Worm (Caenorhabditis elegans) whole organism, young adult: ENCODE data around the gene lin-18.
A peak's percentile ranks its signal among the peaks of the same experiment; 100 is the strongest.

Experiments used
- B0019.2 ChIP-seq: fragments of 200-800 bp; sonication (Bioruptor generic); conservative IDR thresholded peaks from 2 replicates; pipeline ENCODE4 v1.3.6; 2022; ENCODE audit warnings: missing genetic modification reagents, missing genetic modification characterization, missing compliant biosample characterization
- B0336.3 ChIP-seq: fragments of 200-800 bp; sonication (Bioruptor generic); IDR thresholded peaks from 2 replicates; pipeline ENCODE4 v1.3.6; 2022; ENCODE audit warnings: missing genetic modification characterization, missing compliant biosample characterization
- D2030.7 ChIP-seq: fragments of 200-800 bp; sonication (Bioruptor generic); IDR thresholded peaks from 2 replicates; pipeline ENCODE4 v1.3.6; 2022; ENCODE audit warnings: missing genetic modification reagents, missing genetic modification characterization, missing compliant biosample characterization
- F22D6.2 ChIP-seq: sonication (generic microtip); optimal IDR thresholded peaks from 2 replicates; lab custom pipeline; 2016; ENCODE audit warnings: mild to moderate bottlenecking, missing genetic modification characterization, missing compliant biosample characterization
- F37B4.10 ChIP-seq: fragments of 200-800 bp; sonication (Bioruptor generic); IDR thresholded peaks from 2 replicates; pipeline ENCODE4 v1.3.6; 2022; ENCODE audit warnings: missing genetic modification characterization, missing compliant biosample characterization
- F39B2.1 ChIP-seq: fragments of 200-800 bp; sonication (Bioruptor generic); IDR thresholded peaks from 2 replicates; pipeline ENCODE4 v1.3.6; 2022; ENCODE audit warnings: missing genetic modification reagents, missing genetic modification characterization, missing compliant biosample characterization
- F52B5.7 ChIP-seq: sonication (generic microtip); optimal IDR thresholded peaks from 2 replicates; lab custom pipeline; 2016; ENCODE audit warnings: mild to moderate bottlenecking, missing genetic modification characterization, missing compliant biosample characterization
- T07F8.4 ChIP-seq: sonication (generic microtip); optimal IDR thresholded peaks from 2 replicates; lab custom pipeline; 2016; ENCODE audit warnings: mild to moderate bottlenecking, missing genetic modification characterization, moderate library complexity, missing compliant biosample characterization
- aptf-2 ChIP-seq: fragments of 200-800 bp; sonication (Bioruptor generic); conservative IDR thresholded peaks from 2 replicates; pipeline ENCODE4 v1.3.6; 2022; ENCODE audit warnings: missing genetic modification reagents, missing genetic modification characterization, missing compliant biosample characterization
- atf-7 ChIP-seq: sonication (generic microtip); optimal IDR thresholded peaks from 2 replicates; lab custom pipeline; 2017; ENCODE audit warnings: mild to moderate bottlenecking, missing genetic modification characterization, missing compliant biosample characterization
- attf-3 ChIP-seq: fragments of 200-800 bp; sonication (Bioruptor generic); conservative IDR thresholded peaks from 2 replicates; pipeline ENCODE4 v1.3.6; 2022; ENCODE audit warnings: missing genetic modification reagents, missing genetic modification characterization, missing compliant biosample characterization
- attf-5 ChIP-seq: fragments of 200-800 bp; sonication (Bioruptor generic); optimal IDR thresholded peaks from 2 replicates; lab custom pipeline; 2018; ENCODE audit warnings: mild to moderate bottlenecking, missing genetic modification characterization, missing compliant biosample characterization
- ccch-3 ChIP-seq: fragments of 200-800 bp; sonication (Bioruptor generic); optimal IDR thresholded peaks from 2 replicates; lab custom pipeline; 2018; ENCODE audit warnings: mild to moderate bottlenecking, missing genetic modification characterization, missing compliant biosample characterization
- cebp-1 ChIP-seq, 2 experiments: fragments of 200-800 bp in 1 of 2; sonication (Bioruptor generic) in 1 of 2; sonication (generic microtip) in 1 of 2; IDR thresholded peaks in 1 of 2; optimal IDR thresholded peaks in 1 of 2; 2 replicates each; pipeline versions ENCODE4 v1.3.6 to Lab custom; 2017 to 2022; ENCODE audit warnings: missing compliant biosample characterization in 2 of 2, missing genetic modification characterization in 2 of 2, mild to moderate bottlenecking in 1 of 2, missing genetic modification reagents in 1 of 2, moderate library complexity in 1 of 2
- cebp-2 ChIP-seq: fragments of 200-800 bp; sonication (Bioruptor generic); IDR thresholded peaks from 2 replicates; pipeline ENCODE4 v1.3.6; 2022; ENCODE audit warnings: missing genetic modification characterization, missing compliant biosample characterization
- die-1 ChIP-seq: sonication (generic microtip); optimal IDR thresholded peaks from 2 replicates; lab custom pipeline; 2016; ENCODE audit warnings: missing genotype, mild to moderate bottlenecking, missing genetic modification characterization, missing compliant biosample characterization
- efl-1 ChIP-seq: fragments of 150-350 bp; optimal IDR thresholded peaks from 2 replicates; lab custom pipeline; 2014; ENCODE audit warnings: missing biosample characterization, missing genetic modification reagents, missing genetic modification characterization
- egl-44 ChIP-seq: fragments of 200-800 bp; sonication (Bioruptor generic); IDR thresholded peaks from 2 replicates; pipeline ENCODE4 v1.3.6; 2022; ENCODE audit warnings: missing genetic modification reagents, missing genetic modification characterization, missing compliant biosample characterization
- egrh-3 ChIP-seq: fragments of 200-800 bp; sonication (Bioruptor generic); IDR thresholded peaks from 2 replicates; pipeline ENCODE4 v1.3.6; 2022; ENCODE audit warnings: missing genetic modification reagents, missing genetic modification characterization, missing compliant biosample characterization
- fkh-3 ChIP-seq: sonication (generic microtip); optimal IDR thresholded peaks from 2 replicates; lab custom pipeline; 2016; ENCODE audit warnings: mild to moderate bottlenecking, missing genetic modification characterization, missing compliant biosample characterization
- hmg-20 ChIP-seq: fragments of 200-800 bp; sonication (Bioruptor generic); IDR thresholded peaks from 2 replicates; pipeline ENCODE4 v1.3.6; 2022; ENCODE audit warnings: missing genetic modification reagents, missing genetic modification characterization, missing compliant biosample characterization
- lag-1 ChIP-seq: fragments of 200-800 bp; sonication (Bioruptor generic); IDR thresholded peaks from 2 replicates; pipeline ENCODE4 v1.3.6; 2022; ENCODE audit warnings: missing genetic modification reagents, missing genetic modification characterization, missing compliant biosample characterization
- lin-26 ChIP-seq: fragments of 200-800 bp; sonication (Bioruptor generic); IDR thresholded peaks from 2 replicates; pipeline ENCODE4 v1.3.6; 2022; ENCODE audit warnings: missing genetic modification reagents, missing genetic modification characterization, missing compliant biosample characterization
- lin-54 ChIP-seq: fragments of 200-800 bp; sonication (Bioruptor generic); optimal IDR thresholded peaks from 2 replicates; lab custom pipeline; 2018; ENCODE audit warnings: mild to moderate bottlenecking, missing genetic modification characterization, missing compliant biosample characterization
- lir-1 ChIP-seq: fragments of 200-800 bp; sonication (Bioruptor generic); conservative IDR thresholded peaks from 2 replicates; pipeline ENCODE4 v1.3.6; 2022; ENCODE audit warnings: missing genetic modification reagents, missing genetic modification characterization, missing compliant biosample characterization
- madf-10 ChIP-seq: sonication (generic microtip); optimal IDR thresholded peaks from 2 replicates; lab custom pipeline; 2016; ENCODE audit warnings: mild to moderate bottlenecking, missing genetic modification characterization, missing compliant biosample characterization
- mcd-1 ChIP-seq: fragments of 200-800 bp; sonication (Bioruptor generic); IDR thresholded peaks from 2 replicates; pipeline ENCODE4 v1.3.6; 2022; ENCODE audit warnings: missing genetic modification reagents, missing genetic modification characterization, missing compliant biosample characterization
- nhr-120 ChIP-seq: fragments of 200-800 bp; sonication (Bioruptor generic); IDR thresholded peaks from 2 replicates; pipeline ENCODE4 v1.3.6; 2022; ENCODE audit warnings: missing genetic modification characterization, missing compliant biosample characterization
- nhr-80 ChIP-seq: sonication (generic microtip); optimal IDR thresholded peaks from 2 replicates; lab custom pipeline; 2016; ENCODE audit warnings: missing genetic modification characterization, missing compliant biosample characterization
- rcor-1 ChIP-seq: fragments of 200-800 bp; sonication (Bioruptor generic); IDR thresholded peaks from 2 replicates; pipeline ENCODE4 v1.3.6; 2022; ENCODE audit warnings: missing genetic modification reagents, missing genetic modification characterization, missing compliant biosample characterization
- repo-1 ChIP-seq: sonication (generic microtip); optimal IDR thresholded peaks from 2 replicates; lab custom pipeline; 2017; ENCODE audit warnings: mild to moderate bottlenecking, missing genetic modification characterization, missing compliant biosample characterization
- rpc-1 ChIP-seq, 2 experiments: fragments of 150-350 bp in 1 of 2; sonication (generic microtip) in 1 of 2; optimal IDR thresholded peaks; 2 replicates each; lab custom pipeline; 2014 to 2018; ENCODE audit warnings: missing biosample characterization in 1 of 2, missing genetic modification characterization in 1 of 2, missing genetic modification reagents in 1 of 2, missing genotype in 1 of 2
- somi-1 ChIP-seq: fragments of 200-800 bp; sonication (Bioruptor generic); optimal IDR thresholded peaks from 2 replicates; lab custom pipeline; 2018; ENCODE audit warnings: mild to moderate bottlenecking, missing genetic modification characterization, missing compliant biosample characterization
- tbx-9 ChIP-seq: sonication (generic microtip); optimal IDR thresholded peaks from 2 replicates; lab custom pipeline; 2016; ENCODE audit warnings: borderline replicate concordance, missing genetic modification characterization, inconsistent platforms, missing compliant biosample characterization
- unc-62 ChIP-seq: fragments of 150-350 bp; optimal IDR thresholded peaks from 2 replicates; lab custom pipeline; 2014; ENCODE audit warnings: missing biosample characterization, missing genetic modification reagents, missing genetic modification characterization
- xnd-1 ChIP-seq: sonication (generic microtip); optimal IDR thresholded peaks from 2 replicates; lab custom pipeline; 2016; ENCODE audit warnings: missing genotype, missing genetic modification reagents, missing genetic modification characterization, missing compliant biosample characterization
- zfh-2 ChIP-seq: fragments of 200-800 bp; sonication (Bioruptor generic); conservative IDR thresholded peaks from 2 replicates; pipeline ENCODE4 v1.3.6; 2022; ENCODE audit warnings: missing genetic modification reagents, missing genetic modification characterization, missing compliant biosample characterization
- ztf-25 ChIP-seq: fragments of 200-800 bp; sonication (Bioruptor generic); IDR thresholded peaks from 2 replicates; pipeline ENCODE4 v1.3.6; 2022; ENCODE audit warnings: missing genetic modification reagents, missing genetic modification characterization, missing compliant biosample characterization
- ztf-26 ChIP-seq: sonication (generic microtip); optimal IDR thresholded peaks from 2 replicates; lab custom pipeline; 2017; ENCODE audit warnings: missing genetic modification characterization, missing compliant biosample characterization
- ztf-28 ChIP-seq: fragments of 200-800 bp; sonication (Bioruptor generic); IDR thresholded peaks from 2 replicates; pipeline ENCODE4 v1.3.6; 2022; ENCODE audit warnings: missing genetic modification reagents, missing genetic modification characterization, missing compliant biosample characterization

lin-18 gene

ce11 chrX:3979146-3979545 is 20.8 kb downstream of the lin-18 start:
- TF ChIP-seq rcor-1: no peak
- TF ChIP-seq rpc-1 (optimal IDR thresholded peaks at IDR 0.05; lab: Kevin White, UChicago): no peak
- TF ChIP-seq rpc-1 (tag; optimal IDR thresholded peaks at IDR 0.05; lab: Kevin White, UChicago): no peak
- no peak for TF ChIP-seq cebp-2 (GFP tag; lab: Robert Waterston, UW)

- TF ChIP-seq xnd-1 (tag; lab: Kevin White, UChicago): no peak
- TF ChIP-seq mcd-1 (GFP tag; lab: Robert Waterston, UW): no peak
- TF ChIP-seq ccch-3: no peak
- no peak for TF ChIP-seq atf-7
- TF ChIP-seq egrh-3 (GFP tag; lab: Robert Waterston, UW): no peak
- TF ChIP-seq lin-54: no peak
- no peak for TF ChIP-seq fkh-3 (tag; lab: Kevin White, UChicago)
- TF ChIP-seq zfh-2 (GFP tag; lab: Robert Waterston, UW): no peak
- no peak for TF ChIP-seq ztf-28 (GFP tag; lab: Robert Waterston, UW)
- no peak for TF ChIP-seq aptf-2 (GFP tag; lab: Robert Waterston, UW)
- TF ChIP-seq, all 124 proteins: peak for 0
These were observed 24.0 kb downstream of the lin-18 start for ce11 chrX:3982370-3982769.

ce11 chrX:3988575-3988974 is 30.2 kb downstream of the lin-18 start:
- no peak for TF ChIP-seq T07F8.4
- no peak for TF ChIP-seq die-1 (tag; lab: Kevin White, UChicago)
- no peak for TF ChIP-seq ztf-25

ce11 chrX:3990495-3990894 is 32.1 kb downstream of the lin-18 start:
- no peak for TF ChIP-seq B0019.2 (GFP tag; lab: Robert Waterston, UW)
- no peak for TF ChIP-seq attf-3 (GFP tag; lab: Robert Waterston, UW)
- no peak for TF ChIP-seq cebp-1 (GFP tag; IDR thresholded peaks at IDR 0.05; lab: Robert Waterston, UW)
- TF ChIP-seq cebp-1 (tag; optimal IDR thresholded peaks at IDR 0.05; lab: Kevin White, UChicago): peak; percentile 32

- TF ChIP-seq unc-62 (GFP tag; lab: Kevin White, UChicago): no peak
- TF ChIP-seq attf-5 (GFP tag; lab: Kevin White, UChicago): no peak
- no peak for TF ChIP-seq nhr-80
- no peak for TF ChIP-seq F39B2.1 (GFP tag; lab: Robert Waterston, UW)
- TF ChIP-seq egl-44 (GFP tag; lab: Robert Waterston, UW): no peak
- TF ChIP-seq efl-1 (GFP tag; lab: Kevin White, UChicago): no peak
- TF ChIP-seq somi-1 (GFP tag; lab: Kevin White, UChicago): no peak
- TF ChIP-seq B0336.3 (GFP tag; lab: Robert Waterston, UW): no peak
- TF ChIP-seq T07F8.4: no peak
- no peak for TF ChIP-seq lir-1 (GFP tag; lab: Robert Waterston, UW)
- no peak for TF ChIP-seq ccch-3
- no peak for TF ChIP-seq madf-10 (tag; lab: Kevin White, UChicago)
- no peak for TF ChIP-seq repo-1 (tag; lab: Kevin White, UChicago)
These were observed 32.6 kb downstream of the lin-18 start for ce11 chrX:3990941-3991340.

- no peak for TF ChIP-seq ztf-26 (tag; lab: Kevin White, UChicago)
- TF ChIP-seq F37B4.10 (GFP tag; lab: Robert Waterston, UW): no peak
- no peak for TF ChIP-seq tbx-9 (tag; lab: Kevin White, UChicago)
- TF ChIP-seq efl-1 (GFP tag; lab: Kevin White, UChicago): no peak
- no peak for TF ChIP-seq lag-1
- no peak for TF ChIP-seq F22D6.2 (tag; lab: Kevin White, UChicago)
- TF ChIP-seq F52B5.7 (tag; lab: Kevin White, UChicago): no peak
- no peak for TF ChIP-seq madf-10 (tag; lab: Kevin White, UChicago)
- TF ChIP-seq D2030.7 (GFP tag; lab: Robert Waterston, UW): no peak
- TF ChIP-seq nhr-120 (GFP tag; lab: Robert Waterston, UW): no peak
- no peak for TF ChIP-seq hmg-20 (GFP tag; lab: Robert Waterston, UW)
- TF ChIP-seq lin-26 (GFP tag; lab: Robert Waterston, UW): no peak
These were observed 33.3 kb downstream of the lin-18 start for ce11 chrX:3991652-3992051.
